Fruit fly (Drosophila melanogaster): Measurements from ENCODE around the gene Sxl.

The Sxl gene

dm6 chrX:7122002-7122401 is 24.1 kb upstream of the Sxl start (continued):
- TF ChIP-seq Rfx (GFP tag; IDR thresholded peaks at IDR 0.05), result no peak
- TF ChIP-seq lilli (GFP tag; optimal IDR thresholded peaks at IDR 0.05), result no peak
- TF ChIP-seq usp (GFP tag; optimal IDR thresholded peaks at IDR 0.05), result no peak
- TF ChIP-seq tio (GFP tag; optimal IDR thresholded peaks at IDR 0.05), result peak; percentile 17
- no peak for TF ChIP-seq gfzf (GFP tag; optimal IDR thresholded peaks at IDR 0.05)
- TF ChIP-seq mld (GFP tag; IDR thresholded peaks at IDR 0.05; ENCODE audit: partially characterized antibody), result no peak
- TF ChIP-seq Drgx (GFP tag; IDR thresholded peaks at IDR 0.05), result no peak
- TF ChIP-seq Dbx (GFP tag; IDR thresholded peaks at IDR 0.05), result no peak
- no peak for TF ChIP-seq ERR (GFP tag; optimal IDR thresholded peaks at IDR 0.05)
- no peak for TF ChIP-seq ab (GFP tag; optimal IDR thresholded peaks at IDR 0.05)
- TF ChIP-seq onecut (GFP tag; IDR thresholded peaks at IDR 0.05), result no peak
- peak; percentile 35 for TF ChIP-seq zf30C (GFP tag; optimal IDR thresholded peaks at IDR 0.05)
- peak; percentile 49 for TF ChIP-seq CG2712 (tag; optimal IDR thresholded peaks at IDR 0.05)
- TF ChIP-seq CG10654 (GFP tag; optimal IDR thresholded peaks at IDR 0.05), result no peak
- no peak for TF ChIP-seq CG34422 (GFP tag; IDR thresholded peaks at IDR 0.05)
- TF ChIP-seq sr (GFP tag; IDR thresholded peaks at IDR 0.05), result no peak
- TF ChIP-seq unpg (GFP tag; optimal IDR thresholded peaks at IDR 0.05), result peak; percentile 11
- peak; percentile 47; the same call in 1 of the 2 replicates for TF ChIP-seq Xrp1 (GFP tag; IDR thresholded peaks at IDR 0.05)
- no peak for TF ChIP-seq pita (GFP tag; optimal IDR thresholded peaks at IDR 0.05)
- no peak for TF ChIP-seq grn (GFP tag; optimal IDR thresholded peaks at IDR 0.05)
- no peak for TF ChIP-seq CG10543 (GFP tag; optimal IDR thresholded peaks at IDR 0.05)
- TF ChIP-seq zfh2 (GFP tag; optimal IDR thresholded peaks at IDR 0.05), result no peak
- no peak for TF ChIP-seq Med (GFP tag)
- TF ChIP-seq CG6689 (GFP tag; IDR thresholded peaks at IDR 0.05), result no peak
- no peak for TF ChIP-seq CG2129 (GFP tag; IDR thresholded peaks at IDR 0.05; ENCODE audit: partially characterized antibody)
- TF ChIP-seq fd96Cb (tag; optimal IDR thresholded peaks at IDR 0.05), result peak; percentile 11
- no peak for TF ChIP-seq disco-r (GFP tag; optimal IDR thresholded peaks at IDR 0.05)
- TF ChIP-seq hkb (optimal IDR thresholded peaks at IDR 0.05), result no peak
- no peak for TF ChIP-seq hkb (GFP tag; IDR thresholded peaks at IDR 0.05)
- peak; percentile 20 for TF ChIP-seq CG12391 (tag; optimal IDR thresholded peaks at IDR 0.05)
- no peak for TF ChIP-seq Dad (GFP tag; optimal IDR thresholded peaks at IDR 0.05)
- TF ChIP-seq CG9932 (GFP tag; IDR thresholded peaks at IDR 0.05), result no peak

- peak; percentile 3 for TF ChIP-seq CG13424 (tag; optimal IDR thresholded peaks at IDR 0.05)
- TF ChIP-seq CG1233 (GFP tag; optimal IDR thresholded peaks at IDR 0.05), result no peak
- TF ChIP-seq Dbx (GFP tag; IDR thresholded peaks at IDR 0.05), result 0 out of 3 replicates have a peak, but pooled peaks have one; percentile 18
- peak; percentile 36 for TF ChIP-seq Hmr (GFP tag; optimal IDR thresholded peaks at IDR 0.05)
- no peak for TF ChIP-seq Asciz (GFP tag; optimal IDR thresholded peaks at IDR 0.05)
- peak; percentile 34 for TF ChIP-seq CG2120 (GFP tag; optimal IDR thresholded peaks at IDR 0.05)
- peak; percentile 22 for TF ChIP-seq CG9727 (GFP tag; optimal IDR thresholded peaks at IDR 0.05)
- peak; percentile 4 for TF ChIP-seq Fer1 (GFP tag; optimal IDR thresholded peaks at IDR 0.05)
- TF ChIP-seq Med (GFP tag), result peak; percentile 77
- TF ChIP-seq CG31365 (tag; optimal IDR thresholded peaks at IDR 0.05), result no peak
- peak; percentile 25 for TF ChIP-seq Antp (GFP tag; optimal IDR thresholded peaks at IDR 0.05)
- TF ChIP-seq scrt (GFP tag; optimal IDR thresholded peaks at IDR 0.05), result peak; percentile 9
- TF ChIP-seq pan (optimal IDR thresholded peaks at IDR 0.05), result no peak
- TF ChIP-seq pan (GFP tag; optimal IDR thresholded peaks at IDR 0.05 in 1 of 2, IDR thresholded peaks at IDR 0.05 in 1 of 2), result peak in 1 of 2 experiments; percentile 22
- peak; percentile 38 for TF ChIP-seq gem (tag; optimal IDR thresholded peaks at IDR 0.05)
- peak; percentile 0 for TF ChIP-seq ind (GFP tag; optimal IDR thresholded peaks at IDR 0.05)
- 0 out of 2 replicates have a peak, but pooled peaks have one; percentile 18 for TF ChIP-seq Rx (GFP tag; IDR thresholded peaks at IDR 0.05)
- TF ChIP-seq CG4707 (GFP tag; optimal IDR thresholded peaks at IDR 0.05), result no peak
- TF ChIP-seq pum (GFP tag; optimal IDR thresholded peaks at IDR 0.05), result peak; percentile 12
- TF ChIP-seq CG8359 (GFP tag; optimal IDR thresholded peaks at IDR 0.05; ENCODE audit: borderline replicate concordance), result no peak
- TF ChIP-seq CG17361 (GFP tag; IDR thresholded peaks at IDR 0.05), result 0 out of 3 replicates have a peak, but pooled peaks have one; percentile 16
- peak; percentile 4 for TF ChIP-seq CG9609 (GFP tag; optimal IDR thresholded peaks at IDR 0.05)
- peak; percentile 58; the same call in 1 of the 2 replicates for TF ChIP-seq CG14014 (GFP tag; IDR thresholded peaks at IDR 0.05)
Observed at dm6 chrX:7120168-7120567, 22.3 kb upstream of the Sxl start.
